Fruit fly (Drosophila melanogaster): ENCODE measurements around the gene tinc.

dm6 chr3R:17830528-17830927 lies 19.2 kb downstream of the tinc start:
- TF ChIP-seq CG31627 (GFP tag; optimal IDR thresholded peaks at IDR 0.05) (no peak), Gug (GFP tag; IDR thresholded peaks at IDR 0.05) (no peak), CG16779 (tag; optimal IDR thresholded peaks at IDR 0.05) (no peak), Hr39 (GFP tag; optimal IDR thresholded peaks at IDR 0.05) (no peak), Sox15 (GFP tag; optimal IDR thresholded peaks at IDR 0.05) (no peak), cyc (GFP tag; optimal IDR thresholded peaks at IDR 0.05) (no peak), CG10669 (GFP tag; optimal IDR thresholded peaks at IDR 0.05) (no peak), Eip75B (GFP tag; optimal IDR thresholded peaks at IDR 0.05) (no peak), Ets21C (GFP tag; optimal IDR thresholded peaks at IDR 0.05) (no peak), CG8119 (GFP tag; IDR thresholded peaks at IDR 0.05) (no peak), pdm3 (GFP tag; optimal IDR thresholded peaks at IDR 0.05) (no peak), acj6 (GFP tag; optimal IDR thresholded peaks at IDR 0.05) (no peak), CG8319 (GFP tag; optimal IDR thresholded peaks at IDR 0.05) (no peak)
